Worm (Caenorhabditis elegans) whole organism, mixed stage, embryonic: ENCODE results near the gene C15F1.1.

Experiments used
- M03D4.4 ChIP-seq: sonication (generic microtip); optimal IDR thresholded peaks from 2 replicates; lab custom pipeline; 2017; ENCODE audit warnings: mild to moderate bottlenecking, missing genetic modification characterization, missing compliant biosample characterization
- bed-3 ChIP-seq: fragments of 200-800 bp; sonication (Bioruptor generic); optimal IDR thresholded peaks from 3 replicates; lab custom pipeline; 2018; ENCODE audit warnings: mild to moderate bottlenecking, missing genetic modification characterization, moderate library complexity, missing compliant biosample characterization
- blmp-1 ChIP-seq: fragments of 150-350 bp; optimal IDR thresholded peaks from 2 replicates; lab custom pipeline; 2014; ENCODE audit warnings: missing biosample characterization, missing genetic modification characterization
- ceh-39 ChIP-seq: fragments of 150-350 bp; optimal IDR thresholded peaks from 2 replicates; lab custom pipeline; 2014; ENCODE audit warnings: missing biosample characterization, missing genetic modification characterization
- ceh-43 ChIP-seq: fragments of 200-800 bp; sonication (Bioruptor generic); optimal IDR thresholded peaks from 2 replicates; lab custom pipeline; 2018; ENCODE audit warnings: mild to moderate bottlenecking, missing genetic modification characterization, moderate library complexity, missing compliant biosample characterization
- ceh-83 ChIP-seq: fragments of 200-800 bp; sonication (Bioruptor generic); optimal IDR thresholded peaks from 2 replicates; lab custom pipeline; 2018; ENCODE audit warnings: mild to moderate bottlenecking, missing genetic modification characterization, missing compliant biosample characterization
- ces-1 ChIP-seq: fragments of 150-350 bp; optimal IDR thresholded peaks from 2 replicates; lab custom pipeline; 2014; ENCODE audit warnings: missing biosample characterization, missing genetic modification reagents, missing genetic modification characterization
- cnd-1 ChIP-seq: fragments of 200-800 bp; sonication (Bioruptor generic); optimal IDR thresholded peaks from 2 replicates; lab custom pipeline; 2018; ENCODE audit warnings: mild to moderate bottlenecking, missing genetic modification characterization, missing compliant biosample characterization
- drap-1 ChIP-seq: fragments of 200-800 bp; sonication (Bioruptor generic); optimal IDR thresholded peaks from 3 replicates; lab custom pipeline; 2018; ENCODE audit warnings: mild to moderate bottlenecking, missing genetic modification characterization, missing compliant biosample characterization
- elt-3 ChIP-seq: fragments of 150-350 bp; optimal IDR thresholded peaks from 2 replicates; lab custom pipeline; 2014; ENCODE audit warnings: missing biosample characterization, missing genetic modification characterization
- flh-1 ChIP-seq: fragments of 200-800 bp; sonication (Bioruptor generic); optimal IDR thresholded peaks from 2 replicates; lab custom pipeline; 2018; ENCODE audit warnings: mild to moderate bottlenecking, missing genetic modification characterization, moderate library complexity, missing compliant biosample characterization
- ham-2 ChIP-seq: fragments of 200-800 bp; sonication (Bioruptor generic); optimal IDR thresholded peaks from 2 replicates; lab custom pipeline; 2018; ENCODE audit warnings: mild to moderate bottlenecking, missing genetic modification characterization, missing compliant biosample characterization
- lin-13 ChIP-seq: fragments of 150-350 bp; optimal IDR thresholded peaks from 2 replicates; lab custom pipeline; 2014; ENCODE audit warnings: missing biosample characterization, missing genetic modification characterization
- lin-32 ChIP-seq: fragments of 200-800 bp; sonication (Bioruptor generic); optimal IDR thresholded peaks from 2 replicates; lab custom pipeline; 2018; ENCODE audit warnings: mild to moderate bottlenecking, missing genetic modification characterization, missing compliant biosample characterization
- lsy-2 ChIP-seq: fragments of 150-350 bp; optimal IDR thresholded peaks from 2 replicates; lab custom pipeline; 2014; ENCODE audit warnings: missing biosample characterization, missing genetic modification characterization
- mab-5 ChIP-seq: fragments of 150-350 bp; optimal IDR thresholded peaks from 2 replicates; lab custom pipeline; 2014; ENCODE audit warnings: missing biosample characterization, missing genetic modification characterization
- mep-1 ChIP-seq: fragments of 150-350 bp; optimal IDR thresholded peaks from 2 replicates; lab custom pipeline; 2017; ENCODE audit warnings: missing biosample characterization, missing genetic modification reagents, missing genetic modification characterization, inconsistent platforms
- mls-2 ChIP-seq: sonication (generic microtip); optimal IDR thresholded peaks from 2 replicates; lab custom pipeline; 2016; ENCODE audit warnings: mild to moderate bottlenecking, missing genetic modification characterization, moderate library complexity, missing compliant biosample characterization
- nhr-12 ChIP-seq: fragments of 150-350 bp; optimal IDR thresholded peaks from 2 replicates; lab custom pipeline; 2014; ENCODE audit warnings: missing biosample characterization, missing genetic modification characterization
- nhr-2 ChIP-seq: fragments of 150-350 bp; optimal IDR thresholded peaks from 2 replicates; lab custom pipeline; 2014; ENCODE audit warnings: missing biosample characterization, missing genetic modification characterization
- nhr-237 ChIP-seq: fragments of 150-350 bp; optimal IDR thresholded peaks from 2 replicates; lab custom pipeline; 2014; ENCODE audit warnings: missing biosample characterization, missing genetic modification characterization
- nhr-28 ChIP-seq: fragments of 150-350 bp; optimal IDR thresholded peaks from 2 replicates; lab custom pipeline; 2014; ENCODE audit warnings: missing biosample characterization, missing genetic modification characterization
- nhr-76 ChIP-seq: sonication (generic microtip); optimal IDR thresholded peaks from 2 replicates; lab custom pipeline; 2017; ENCODE audit warnings: missing biosample characterization, missing genetic modification characterization
- pha-4 ChIP-seq: fragments of 150-350 bp; optimal IDR thresholded peaks from 2 replicates; lab custom pipeline; 2018; ENCODE audit warnings: missing biosample characterization, missing genetic modification reagents, missing genetic modification characterization
- sptf-1 ChIP-seq: sonication (generic microtip); optimal IDR thresholded peaks from 2 replicates; lab custom pipeline; 2017; ENCODE audit warnings: mild to moderate bottlenecking, missing genetic modification characterization, moderate library complexity, missing compliant biosample characterization
- unc-120 ChIP-seq: sonication (generic microtip); optimal IDR thresholded peaks from 2 replicates; lab custom pipeline; 2017; ENCODE audit warnings: missing genetic modification characterization, missing compliant biosample characterization; ENCODE audit not compliant: poor library complexity, severe bottlenecking
- unc-39 ChIP-seq: fragments of 150-350 bp; optimal IDR thresholded peaks from 2 replicates; lab custom pipeline; 2014; ENCODE audit warnings: missing biosample characterization, missing genetic modification characterization
- unc-62 ChIP-seq: fragments of 150-350 bp; optimal IDR thresholded peaks from 2 replicates; lab custom pipeline; 2014; ENCODE audit warnings: missing biosample characterization, missing genetic modification reagents, missing genetic modification characterization
- zip-8 ChIP-seq: fragments of 150-350 bp; optimal IDR thresholded peaks from 2 replicates; lab custom pipeline; 2014; ENCODE audit warnings: missing biosample characterization, missing genetic modification characterization
- ztf-11 ChIP-seq: fragments of 150-350 bp; optimal IDR thresholded peaks from 2 replicates; lab custom pipeline; 2014; ENCODE audit warnings: missing biosample characterization, missing genetic modification characterization

Gene C15F1.1

ce11 chrII:6972185-6972737, 17.4 kb upstream of the C15F1.1 start, which contains the start of gene art-1:
Gene art-1 (minus strand): TSS chrII:6972235.
- TF ChIP-seq pha-4 (tag; lab: Kevin White, UChicago) (no peak), unc-62 (GFP tag; lab: Kevin White, UChicago) (no peak), nhr-237 (no peak), sptf-1 (tag; lab: Kevin White, UChicago) (no peak), cnd-1 (no peak), lsy-2 (no peak), ztf-11 (tag; lab: Kevin White, UChicago) (no peak), zip-8 (tag; lab: Kevin White, UChicago) (no peak), unc-120 (tag; lab: Kevin White, UChicago) (no peak), mab-5 (tag; lab: Kevin White, UChicago) (no peak), drap-1 (GFP tag; lab: Kevin White, UChicago) (no peak), mls-2 (tag; lab: Kevin White, UChicago) (no peak)

ce11 chrII:6973501-6973900, 16.2 kb upstream of the C15F1.1 start, which contains the start of gene sod-1:
Gene sod-1 (minus strand): TSS chrII:6973887.
- TF ChIP-seq nhr-28 (no peak), unc-62 (GFP tag; lab: Kevin White, UChicago) (no peak), nhr-2 (tag; lab: Kevin White, UChicago) (no peak), ceh-83 (GFP tag; lab: Kevin White, UChicago) (no peak), elt-3 (tag; lab: Kevin White, UChicago) (no peak), ces-1 (GFP tag; lab: Kevin White, UChicago) (no peak), nhr-12 (no peak), bed-3 (GFP tag; lab: Kevin White, UChicago) (no peak), pha-4 (tag; lab: Kevin White, UChicago) (no peak), lsy-2 (no peak), mls-2 (tag; lab: Kevin White, UChicago) (no peak), unc-39 (tag; lab: Kevin White, UChicago) (no peak), cnd-1 (no peak), ztf-11 (tag; lab: Kevin White, UChicago) (no peak), zip-8 (tag; lab: Kevin White, UChicago) (no peak), lin-13 (tag; lab: Kevin White, UChicago) (no peak)
- TF ChIP-seq, all 35 proteins: peak for 0

ce11 chrII:6974011-6974410, 15.7 kb upstream of the C15F1.1 start:
- TF ChIP-seq M03D4.4 (tag; lab: Kevin White, UChicago), result no peak
- TF ChIP-seq zip-8 (tag; lab: Kevin White, UChicago), result no peak
- peak; percentile 68 for TF ChIP-seq lsy-2
- no peak for TF ChIP-seq ceh-43 (GFP tag; lab: Kevin White, UChicago)
- TF ChIP-seq nhr-2 (tag; lab: Kevin White, UChicago), result no peak
- no peak for TF ChIP-seq elt-3 (tag; lab: Kevin White, UChicago)
- no peak for TF ChIP-seq flh-1 (GFP tag; lab: Kevin White, UChicago)
- peak; percentile 17 for TF ChIP-seq lin-13 (tag; lab: Kevin White, UChicago)
- peak; percentile 50 for TF ChIP-seq ces-1 (GFP tag; lab: Kevin White, UChicago)
- no peak for TF ChIP-seq lin-32 (GFP tag; lab: Kevin White, UChicago)
- TF ChIP-seq ham-2 (GFP tag; lab: Kevin White, UChicago), result no peak
- TF ChIP-seq pha-4 (tag; lab: Kevin White, UChicago), result peak; percentile 50
- TF ChIP-seq ceh-39, result peak; percentile 14
- TF ChIP-seq nhr-76 (tag; lab: Kevin White, UChicago), result no peak
- no peak for TF ChIP-seq bed-3 (GFP tag; lab: Kevin White, UChicago)
- TF ChIP-seq ztf-11 (tag; lab: Kevin White, UChicago), result no peak
- peak; percentile 26 for TF ChIP-seq mep-1 (tag; lab: Kevin White, UChicago)
- no peak for TF ChIP-seq sptf-1 (tag; lab: Kevin White, UChicago)
- TF ChIP-seq nhr-237, result peak; percentile 40
- no peak for TF ChIP-seq unc-120 (tag; lab: Kevin White, UChicago)

- TF ChIP-seq mls-2 (tag; lab: Kevin White, UChicago), result no peak
- TF ChIP-seq lsy-2, result peak; percentile 82
- no peak for TF ChIP-seq M03D4.4 (tag; lab: Kevin White, UChicago)
- TF ChIP-seq mep-1 (tag; lab: Kevin White, UChicago), result peak; percentile 3
- no peak for TF ChIP-seq unc-120 (tag; lab: Kevin White, UChicago)
- TF ChIP-seq blmp-1 (tag; lab: Kevin White, UChicago), result no peak
Observed at ce11 chrII:6975725-6976124, 14.0 kb upstream of the C15F1.1 start.
